Worm (Caenorhabditis elegans) whole organism, young adult: ENCODE results near the gene gei-18.

Source experiments
- B0019.2 ChIP-seq: fragments of 200-800 bp; sonication (Bioruptor generic); conservative IDR thresholded peaks from 2 replicates; pipeline ENCODE4 v1.3.6; 2022; ENCODE audit warnings: missing genetic modification reagents, missing genetic modification characterization, missing compliant biosample characterization
- C06A6.2 ChIP-seq: fragments of 200-800 bp; sonication (Bioruptor generic); conservative IDR thresholded peaks from 2 replicates; pipeline ENCODE4 v1.3.6; 2022; ENCODE audit warnings: missing genetic modification characterization, missing compliant biosample characterization
- F57A8.1 ChIP-seq: fragments of 200-800 bp; sonication (Bioruptor generic); optimal IDR thresholded peaks from 2 replicates; lab custom pipeline; 2018; ENCODE audit warnings: mild to moderate bottlenecking, missing genetic modification characterization, moderate library complexity, missing compliant biosample characterization
- F57C9.4 ChIP-seq: sonication (generic microtip); optimal IDR thresholded peaks from 2 replicates; lab custom pipeline; 2017; ENCODE audit warnings: mild to moderate bottlenecking, missing genetic modification characterization, missing compliant biosample characterization
- Y53F4B.3 ChIP-seq: fragments of 200-800 bp; sonication (Bioruptor generic); IDR thresholded peaks from 2 replicates; pipeline ENCODE4 v1.3.6; 2022; ENCODE audit warnings: missing genetic modification reagents, missing genetic modification characterization, missing compliant biosample characterization
- Y53G8AR.9 ChIP-seq: fragments of 200-800 bp; sonication (Bioruptor generic); conservative IDR thresholded peaks from 2 replicates; pipeline ENCODE4 v1.3.6; 2022; ENCODE audit warnings: missing genetic modification reagents, missing genetic modification characterization, missing compliant biosample characterization
- atf-7 ChIP-seq: sonication (generic microtip); optimal IDR thresholded peaks from 2 replicates; lab custom pipeline; 2017; ENCODE audit warnings: mild to moderate bottlenecking, missing genetic modification characterization, missing compliant biosample characterization
- attf-3 ChIP-seq: fragments of 200-800 bp; sonication (Bioruptor generic); conservative IDR thresholded peaks from 2 replicates; pipeline ENCODE4 v1.3.6; 2022; ENCODE audit warnings: missing genetic modification reagents, missing genetic modification characterization, missing compliant biosample characterization
- attf-6 ChIP-seq: fragments of 200-800 bp; sonication (Bioruptor generic); IDR thresholded peaks from 2 replicates; pipeline ENCODE4 v1.3.6; 2022; ENCODE audit warnings: missing genetic modification reagents, missing genetic modification characterization, missing compliant biosample characterization
- cebp-2 ChIP-seq: fragments of 200-800 bp; sonication (Bioruptor generic); IDR thresholded peaks from 2 replicates; pipeline ENCODE4 v1.3.6; 2022; ENCODE audit warnings: missing genetic modification characterization, missing compliant biosample characterization
- ceh-40 ChIP-seq: fragments of 200-800 bp; sonication (Bioruptor generic); IDR thresholded peaks from 2 replicates; pipeline ENCODE4 v1.3.6; 2022; ENCODE audit warnings: missing genetic modification characterization, missing compliant biosample characterization
- ceh-79 ChIP-seq: sonication (generic microtip); optimal IDR thresholded peaks from 2 replicates; lab custom pipeline; 2017; ENCODE audit warnings: mild to moderate bottlenecking, missing genetic modification characterization, missing compliant biosample characterization
- ceh-91 ChIP-seq: fragments of 200-800 bp; sonication (Bioruptor generic); IDR thresholded peaks from 2 replicates; pipeline ENCODE4 v1.3.6; 2022; ENCODE audit warnings: missing genetic modification reagents, missing genetic modification characterization, missing compliant biosample characterization
- dpff-1 ChIP-seq: sonication (generic microtip); optimal IDR thresholded peaks from 2 replicates; lab custom pipeline; 2017; ENCODE audit warnings: mild to moderate bottlenecking, missing genetic modification characterization, missing compliant biosample characterization
- gei-17 ChIP-seq: fragments of 200-800 bp; sonication (Bioruptor generic); optimal IDR thresholded peaks from 2 replicates; lab custom pipeline; 2018; ENCODE audit warnings: mild to moderate bottlenecking, missing genetic modification characterization, missing compliant biosample characterization
- hmg-1.2 ChIP-seq: fragments of 200-800 bp; sonication (Bioruptor generic); IDR thresholded peaks from 2 replicates; pipeline ENCODE4 v1.3.6; 2022; ENCODE audit warnings: missing genetic modification reagents, missing genetic modification characterization, missing compliant biosample characterization
- hrde-1 ChIP-seq: sonication (generic microtip); optimal IDR thresholded peaks from 2 replicates; lab custom pipeline; 2016; ENCODE audit warnings: missing genetic modification characterization, mild to moderate bottlenecking, missing compliant biosample characterization, moderate library complexity, missing genotype, missing genetic modification reagents, borderline replicate concordance
- let-526 ChIP-seq: fragments of 200-800 bp; sonication (Bioruptor generic); IDR thresholded peaks from 2 replicates; pipeline ENCODE4 v1.3.6; 2022; ENCODE audit warnings: missing genetic modification reagents, missing genetic modification characterization, missing compliant biosample characterization
- let-607 ChIP-seq, 2 experiments: fragments of 200-800 bp in 1 of 2; sonication (Bioruptor generic) in 1 of 2; sonication (generic microtip) in 1 of 2; optimal IDR thresholded peaks; 2 replicates each; lab custom pipeline; 2016 to 2018; ENCODE audit warnings: mild to moderate bottlenecking in 2 of 2, missing compliant biosample characterization in 2 of 2, missing genetic modification characterization in 2 of 2, moderate library complexity in 2 of 2, missing genotype in 1 of 2
- lin-26 ChIP-seq: fragments of 200-800 bp; sonication (Bioruptor generic); IDR thresholded peaks from 2 replicates; pipeline ENCODE4 v1.3.6; 2022; ENCODE audit warnings: missing genetic modification reagents, missing genetic modification characterization, missing compliant biosample characterization
- mcd-1 ChIP-seq: fragments of 200-800 bp; sonication (Bioruptor generic); IDR thresholded peaks from 2 replicates; pipeline ENCODE4 v1.3.6; 2022; ENCODE audit warnings: missing genetic modification reagents, missing genetic modification characterization, missing compliant biosample characterization
- mel-28 ChIP-seq: sonication (generic microtip); optimal IDR thresholded peaks from 2 replicates; lab custom pipeline; 2016; ENCODE audit warnings: borderline replicate concordance, mild to moderate bottlenecking, missing genetic modification characterization, missing compliant biosample characterization
- mes-4 ChIP-seq: sonication (generic microtip); optimal IDR thresholded peaks from 2 replicates; lab custom pipeline; 2016; ENCODE audit warnings: missing genotype, missing genetic modification characterization, missing compliant biosample characterization
- nfya-1 ChIP-seq: sonication (generic microtip); optimal IDR thresholded peaks from 2 replicates; lab custom pipeline; 2017; ENCODE audit warnings: antibody characterized with exemption, missing compliant biosample characterization, missing genetic modification characterization, borderline replicate concordance; ENCODE audit not compliant: insufficient read depth
- nhr-90 ChIP-seq: sonication (generic microtip); optimal IDR thresholded peaks from 2 replicates; lab custom pipeline; 2016; ENCODE audit warnings: missing genotype, mild to moderate bottlenecking, missing genetic modification characterization, missing compliant biosample characterization
- rec-8 ChIP-seq, 2 experiments: sonication (generic microtip); optimal IDR thresholded peaks; 2 replicates each; lab custom pipeline; 2016; ENCODE audit warnings: mild to moderate bottlenecking in 2 of 2, missing genetic modification characterization in 2 of 2, missing genetic modification reagents in 2 of 2, missing genotype in 2 of 2, missing biosample characterization in 1 of 2, missing compliant biosample characterization in 1 of 2, moderate library complexity in 1 of 2
- repo-1 ChIP-seq: sonication (generic microtip); optimal IDR thresholded peaks from 2 replicates; lab custom pipeline; 2017; ENCODE audit warnings: mild to moderate bottlenecking, missing genetic modification characterization, missing compliant biosample characterization
- snpc-1.1 ChIP-seq: sonication (generic microtip); optimal IDR thresholded peaks from 2 replicates; lab custom pipeline; 2017; ENCODE audit warnings: missing genetic modification characterization, mild to moderate bottlenecking, missing compliant biosample characterization, antibody characterized with exemption, moderate library complexity, missing genotype, missing genetic modification reagents; ENCODE audit not compliant: insufficient read depth
- snpc-1.3 ChIP-seq: sonication (generic microtip); optimal IDR thresholded peaks from 2 replicates; lab custom pipeline; 2017; ENCODE audit warnings: missing genetic modification characterization, mild to moderate bottlenecking, missing compliant biosample characterization, antibody characterized with exemption, moderate library complexity, missing genotype, missing genetic modification reagents; ENCODE audit not compliant: insufficient read depth
- snpc-4 ChIP-seq, 5 experiments: fragments of 150-350 bp in 1 of 5; sonication (generic microtip) in 4 of 5; optimal IDR thresholded peaks; 2 replicates each; lab custom pipeline; 2014 to 2018; ENCODE audit warnings: missing genetic modification characterization in 5 of 5, missing biosample characterization in 3 of 5, antibody characterized with exemption in 2 of 5, mild to moderate bottlenecking in 2 of 5, missing compliant biosample characterization in 2 of 5, missing genotype in 2 of 5, moderate library complexity in 2 of 5, missing genetic modification reagents in 1 of 5
- sptf-2 ChIP-seq: fragments of 200-800 bp; sonication (Bioruptor generic); optimal IDR thresholded peaks from 2 replicates; lab custom pipeline; 2018; ENCODE audit warnings: mild to moderate bottlenecking, missing genetic modification characterization, missing compliant biosample characterization
- tbx-9 ChIP-seq: sonication (generic microtip); optimal IDR thresholded peaks from 2 replicates; lab custom pipeline; 2016; ENCODE audit warnings: borderline replicate concordance, missing genetic modification characterization, inconsistent platforms, missing compliant biosample characterization
- tlf-1 ChIP-seq: fragments of 200-800 bp; sonication (Bioruptor generic); optimal IDR thresholded peaks from 2 replicates; lab custom pipeline; 2018; ENCODE audit warnings: mild to moderate bottlenecking, missing genetic modification characterization, missing compliant biosample characterization
- unc-130 ChIP-seq: sonication (generic microtip); optimal IDR thresholded peaks from 2 replicates; lab custom pipeline; 2016; ENCODE audit warnings: missing genetic modification reagents, missing genetic modification characterization, missing compliant biosample characterization
- xnd-1 ChIP-seq: sonication (generic microtip); optimal IDR thresholded peaks from 2 replicates; lab custom pipeline; 2016; ENCODE audit warnings: missing genotype, missing genetic modification reagents, missing genetic modification characterization, missing compliant biosample characterization
- zfh-2 ChIP-seq: fragments of 200-800 bp; sonication (Bioruptor generic); conservative IDR thresholded peaks from 2 replicates; pipeline ENCODE4 v1.3.6; 2022; ENCODE audit warnings: missing genetic modification reagents, missing genetic modification characterization, missing compliant biosample characterization
- ztf-26 ChIP-seq: sonication (generic microtip); optimal IDR thresholded peaks from 2 replicates; lab custom pipeline; 2017; ENCODE audit warnings: missing genetic modification characterization, missing compliant biosample characterization
- ztf-28 ChIP-seq: fragments of 200-800 bp; sonication (Bioruptor generic); IDR thresholded peaks from 2 replicates; pipeline ENCODE4 v1.3.6; 2022; ENCODE audit warnings: missing genetic modification reagents, missing genetic modification characterization, missing compliant biosample characterization

The gei-18 gene

ce11 chrIV:13989875-13990274 lies 7.5 kb upstream of the gei-18 start:
- TF ChIP-seq tlf-1 (GFP tag; lab: Kevin White, UChicago) (no peak), lin-26 (GFP tag; lab: Robert Waterston, UW) (no peak), snpc-4 (GFP tag; optimal IDR thresholded peaks at IDR 0.05; lab: Kevin White, UChicago) (no peak), snpc-4 (tag; optimal IDR thresholded peaks at IDR 0.05; lab: Kevin White, UChicago) (peak in 3 of 4 experiments; percentile 2 to 84 (median 55))

ce11 chrIV:13988781-13989180 lies 6.5 kb upstream of the gei-18 start, which contains the start of gene egl-23:
Gene egl-23 (plus strand): TSS chrIV:13989081.
- TF ChIP-seq mes-4 (no peak), cebp-2 (GFP tag; lab: Robert Waterston, UW) (no peak), hrde-1 (tag; lab: Kevin White, UChicago) (no peak), gei-17 (GFP tag; lab: Kevin White, UChicago) (no peak), ceh-79 (no peak), nfya-1 (tag; lab: Kevin White, UChicago) (no peak), zfh-2 (GFP tag; lab: Robert Waterston, UW) (no peak), let-526 (GFP tag; lab: Robert Waterston, UW) (no peak), snpc-1.1 (tag; lab: Kevin White, UChicago) (no peak), nhr-90 (tag; lab: Kevin White, UChicago) (no peak), attf-3 (GFP tag; lab: Robert Waterston, UW) (no peak), snpc-1.3 (no peak), ztf-26 (tag; lab: Kevin White, UChicago) (no peak), C06A6.2 (GFP tag; lab: Robert Waterston, UW) (no peak), repo-1 (tag; lab: Kevin White, UChicago) (no peak), F57C9.4 (tag; lab: Kevin White, UChicago) (no peak), sptf-2 (GFP tag; lab: Kevin White, UChicago) (no peak), let-607 (tag; optimal IDR thresholded peaks at IDR 0.05; lab: Kevin White, UChicago) (no peak)

ce11 chrIV:13985705-13986104 lies 3.4 kb upstream of the gei-18 start, which contains the start of gene tor-1:
Gene tor-1 (minus strand): TSS chrIV:13985805.
- TF ChIP-seq mcd-1 (GFP tag; lab: Robert Waterston, UW) (no peak), hmg-1.2 (GFP tag; lab: Robert Waterston, UW) (no peak), attf-6 (GFP tag; lab: Robert Waterston, UW) (no peak), xnd-1 (no peak), zfh-2 (GFP tag; lab: Robert Waterston, UW) (no peak), ztf-28 (GFP tag; lab: Robert Waterston, UW) (no peak), repo-1 (tag; lab: Kevin White, UChicago) (no peak), ceh-91 (GFP tag; lab: Robert Waterston, UW) (no peak), mel-28 (no peak), ztf-26 (tag; lab: Kevin White, UChicago) (no peak)

ce11 chrIV:13984041-13984440 lies 1.7 kb upstream of the gei-18 start, which contains the start of gene tor-2:
Gene tor-2 (minus strand): TSS chrIV:13984141.
- no peak for TF ChIP-seq atf-7 (tag; lab: Kevin White, UChicago)
- no peak for TF ChIP-seq Y53F4B.3
- TF ChIP-seq B0019.2 (GFP tag; lab: Robert Waterston, UW) = no peak
- TF ChIP-seq C06A6.2 (GFP tag; lab: Robert Waterston, UW) = no peak
- no peak for TF ChIP-seq F57A8.1 (GFP tag; lab: Kevin White, UChicago)
- no peak for TF ChIP-seq tbx-9 (tag; lab: Kevin White, UChicago)
- no peak for TF ChIP-seq dpff-1
- no peak for TF ChIP-seq ceh-40 (GFP tag; lab: Robert Waterston, UW)
- no peak for TF ChIP-seq nhr-90 (tag; lab: Kevin White, UChicago)
- TF ChIP-seq unc-130 (GFP tag; lab: Kevin White, UChicago) = no peak
- TF ChIP-seq zfh-2 (GFP tag; lab: Robert Waterston, UW) = no peak
- TF ChIP-seq rec-8 (tag; optimal IDR thresholded peaks at IDR 0.05; lab: Kevin White, UChicago) = no peak
- no peak for TF ChIP-seq Y53G8AR.9 (GFP tag; lab: Robert Waterston, UW)
